Worm (Caenorhabditis elegans) whole organism, midembryonic: ENCODE data around the gene C02B10.4.
"Not testable (repeated sequence)": the region's sequence is repeated elsewhere in the genome, so short reads cannot be mapped to it uniquely, and the experiment has no call there.

Source experiments
- T22C8.4 ChIP-seq: fragments of 200-800 bp; sonication (Bioruptor generic); IDR thresholded peaks from 2 replicates; pipeline ENCODE4 v1.3.6; 2022; ENCODE audit warnings: missing genetic modification characterization, missing compliant biosample characterization
- cog-1 ChIP-seq: sonication (generic microtip); optimal IDR thresholded peaks from 2 replicates; lab custom pipeline; 2016; ENCODE audit warnings: missing genetic modification characterization, missing compliant biosample characterization
- flt-1 ChIP-seq: fragments of 200-800 bp; sonication (Bioruptor generic); IDR thresholded peaks from 2 replicates; pipeline ENCODE4 v1.3.6; 2022; ENCODE audit warnings: missing genetic modification characterization, missing compliant biosample characterization
- klf-2 ChIP-seq: fragments of 200-800 bp; sonication (Bioruptor generic); conservative IDR thresholded peaks from 2 replicates; pipeline ENCODE4 v1.3.6; 2022; ENCODE audit warnings: missing genetic modification reagents, missing genetic modification characterization, missing compliant biosample characterization
- med-1 ChIP-seq: sonication (generic microtip); optimal IDR thresholded peaks from 2 replicates; lab custom pipeline; 2017; ENCODE audit warnings: missing genetic modification characterization, mild to moderate bottlenecking, missing compliant biosample characterization, antibody characterized with exemption, missing genetic modification reagents; ENCODE audit not compliant: insufficient read depth
- ref-1 ChIP-seq: fragments of 200-800 bp; sonication (Bioruptor generic); conservative IDR thresholded peaks from 2 replicates; pipeline ENCODE4 v1.3.6; 2022; ENCODE audit warnings: missing genetic modification reagents, missing genetic modification characterization, missing compliant biosample characterization
- tab-1 ChIP-seq: fragments of 200-800 bp; sonication (Bioruptor generic); IDR thresholded peaks from 2 replicates; pipeline ENCODE4 v1.3.6; 2022; ENCODE audit warnings: missing genetic modification characterization, missing compliant biosample characterization
- ztf-23 ChIP-seq: fragments of 200-800 bp; sonication (Bioruptor generic); IDR thresholded peaks from 2 replicates; pipeline ENCODE4 v1.3.6; 2022; ENCODE audit warnings: missing genetic modification reagents, missing genetic modification characterization, missing compliant biosample characterization
- ztf-29 ChIP-seq: fragments of 200-800 bp; sonication (Bioruptor generic); IDR thresholded peaks from 2 replicates; pipeline ENCODE4 v1.3.6; 2022; ENCODE audit warnings: missing genetic modification reagents, missing genetic modification characterization, missing compliant biosample characterization

Gene C02B10.4

ce11 chrIV:5068541-5068940, 22.8 kb upstream of the C02B10.4 start, which contains the start of the genes R13H9.6 and rmd-6:
R13H9.6 (minus strand) TSS chrIV:5068641.
rmd-6 (plus strand) TSS chrIV:5068845.
- not testable (repeated sequence) for TF ChIP-seq cog-1 (tag; lab: Kevin White, UChicago); ztf-29 (GFP tag; lab: Robert Waterston, UW); tab-1 (GFP tag; lab: Robert Waterston, UW)

ce11 chrIV:5070593-5070992, 20.8 kb upstream of the C02B10.4 start, which contains the start of gene C02B10.6:
C02B10.6 (plus strand) TSS chrIV:5070893.
- TF ChIP-seq ztf-23; ztf-29 (GFP tag; lab: Robert Waterston, UW); ref-1: not testable (repeated sequence)

DNA sequence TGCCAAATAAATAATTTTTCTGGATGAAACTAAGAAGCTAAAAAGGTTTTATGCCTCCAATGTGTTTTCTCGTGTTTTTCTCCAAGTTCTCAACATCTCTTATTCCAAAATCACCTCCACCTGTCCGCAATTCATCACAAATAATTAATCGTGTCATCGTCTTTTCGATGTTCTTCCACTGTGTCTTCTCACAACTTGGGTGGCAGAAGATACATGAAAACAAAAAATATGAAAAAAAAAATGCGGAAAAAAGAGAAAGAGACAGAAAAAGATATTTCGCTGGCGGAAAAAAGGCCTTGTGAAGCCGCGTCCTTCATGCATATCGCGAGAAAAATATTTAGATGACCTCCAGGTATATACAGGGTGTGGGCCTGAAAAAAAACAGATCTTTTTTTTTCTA, 17.6 kb upstream of the C02B10.4 start:
- no peak for TF ChIP-seq T22C8.4 (GFP tag; lab: Robert Waterston, UW)
- no peak for TF ChIP-seq med-1
- no peak for TF ChIP-seq ztf-23
- no peak for TF ChIP-seq klf-2
- no peak for TF ChIP-seq ztf-29 (GFP tag; lab: Robert Waterston, UW)
- TF ChIP-seq flt-1 (GFP tag; lab: Robert Waterston, UW): no peak
- no peak for TF ChIP-seq tab-1 (GFP tag; lab: Robert Waterston, UW)
- no peak for TF ChIP-seq cog-1 (tag; lab: Kevin White, UChicago)
- no peak for TF ChIP-seq ref-1

DNA sequence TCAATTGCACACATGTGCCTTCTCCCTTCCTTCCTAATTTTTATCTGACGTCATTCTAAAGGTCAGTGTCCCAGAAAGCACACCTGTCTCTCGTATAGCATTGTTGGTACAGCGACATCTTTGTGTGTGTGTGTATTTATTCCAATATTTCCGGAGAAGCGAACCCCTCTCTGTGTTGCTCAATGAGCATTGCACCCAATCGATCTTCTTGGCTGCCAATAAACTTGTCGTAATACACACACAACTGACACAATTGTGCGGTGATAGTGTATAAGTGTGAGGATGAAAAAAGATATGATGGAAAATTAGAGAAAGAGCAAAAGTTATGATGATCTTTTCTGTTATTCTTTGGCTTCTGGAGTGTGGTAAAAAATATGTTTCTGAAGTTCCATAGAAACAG, 14.8 kb upstream of the C02B10.4 start:
- TF ChIP-seq ztf-23 (no peak), klf-2 (no peak), T22C8.4 (GFP tag; lab: Robert Waterston, UW) (no peak), med-1 (no peak), tab-1 (GFP tag; lab: Robert Waterston, UW) (no peak), ref-1 (no peak), cog-1 (tag; lab: Kevin White, UChicago) (no peak), ztf-29 (GFP tag; lab: Robert Waterston, UW) (no peak), flt-1 (GFP tag; lab: Robert Waterston, UW) (no peak)

- TF ChIP-seq tab-1 (GFP tag; lab: Robert Waterston, UW) (0 out of 2 replicates have a peak, but pooled peaks have one; percentile 22), klf-2 (no peak)
Observed at ce11 chrIV:5077918-5078317, 13.5 kb upstream of the C02B10.4 start.

ce11 chrIV:5078846-5079245, 12.5 kb upstream of the C02B10.4 start:
- TF ChIP-seq klf-2 (no peak), flt-1 (GFP tag; lab: Robert Waterston, UW) (no peak), cog-1 (tag; lab: Kevin White, UChicago) (peak; percentile 2), tab-1 (GFP tag; lab: Robert Waterston, UW) (no peak)

- TF ChIP-seq ztf-29 (GFP tag; lab: Robert Waterston, UW) (no peak), cog-1 (tag; lab: Kevin White, UChicago) (no peak), ztf-23 (no peak), klf-2 (no peak), tab-1 (GFP tag; lab: Robert Waterston, UW) (no peak), ref-1 (no peak), T22C8.4 (GFP tag; lab: Robert Waterston, UW) (no peak), flt-1 (GFP tag; lab: Robert Waterston, UW) (no peak), med-1 (no peak)
Observed at ce11 chrIV:5081122-5081521, 10.3 kb upstream of the C02B10.4 start.

DNA sequence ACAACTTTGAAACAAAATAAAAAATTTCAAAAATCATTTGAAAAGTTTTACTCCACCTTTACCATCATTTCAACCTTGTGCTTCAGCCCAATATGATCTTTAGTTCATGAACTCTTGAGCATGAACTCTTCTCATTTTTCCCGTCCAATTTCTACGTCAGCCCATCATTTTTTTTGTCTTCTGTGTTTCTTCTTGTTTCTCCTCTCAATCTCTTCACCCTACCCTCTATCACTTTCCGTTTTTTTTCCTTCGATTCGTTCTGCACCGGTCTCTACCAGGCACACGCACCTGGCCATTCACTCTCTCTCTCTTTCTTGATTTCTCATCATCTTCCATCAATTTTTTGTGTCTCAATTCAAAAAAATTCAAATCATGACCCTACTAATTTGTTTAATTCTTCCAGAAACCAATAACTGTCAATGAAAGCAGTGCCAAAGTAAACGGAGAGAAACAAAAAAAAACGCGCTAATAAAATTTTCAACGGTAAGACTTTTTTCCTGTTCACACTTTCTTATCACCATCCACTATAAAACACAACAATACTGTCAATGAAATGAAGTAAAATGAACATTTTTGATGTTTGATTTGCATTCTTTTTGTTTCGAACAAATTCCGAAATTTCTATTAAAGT, 8.4 kb upstream of the C02B10.4 start, which contains the start of gene pygo-1:
pygo-1 (plus strand) TSS at position 404 of the 631 bp plus-strand sequence.
- TF ChIP-seq T22C8.4 (GFP tag; lab: Robert Waterston, UW) (no peak), tab-1 (GFP tag; lab: Robert Waterston, UW) (no peak), cog-1 (tag; lab: Kevin White, UChicago) (no peak), klf-2 (no peak), flt-1 (GFP tag; lab: Robert Waterston, UW) (no peak), ref-1 (no peak), med-1 (no peak), ztf-23 (no peak), ztf-29 (GFP tag; lab: Robert Waterston, UW) (no peak)

DNA sequence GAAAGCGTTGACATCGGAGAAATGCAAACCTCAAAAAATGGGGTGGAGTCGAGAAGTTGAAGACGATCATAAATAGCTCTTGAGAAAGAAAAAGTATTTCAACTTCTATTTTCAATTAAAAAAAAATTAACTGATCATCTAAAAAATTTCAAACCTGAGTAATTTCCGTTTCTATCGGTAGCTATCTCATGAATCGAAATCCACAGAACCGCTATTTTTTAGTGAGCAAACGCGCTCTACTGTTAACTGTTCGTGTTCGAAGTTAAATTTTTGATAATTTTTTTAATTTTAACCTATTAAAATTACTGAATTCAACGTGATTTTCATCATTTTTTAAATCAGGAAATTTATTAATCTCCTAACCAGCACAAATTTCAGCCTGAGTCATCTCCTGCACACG, 7.6 kb upstream of the C02B10.4 start:
- TF ChIP-seq cog-1 (tag; lab: Kevin White, UChicago) (no peak), klf-2 (no peak), med-1 (no peak), tab-1 (GFP tag; lab: Robert Waterston, UW) (no peak), ztf-23 (no peak), ztf-29 (GFP tag; lab: Robert Waterston, UW) (no peak), T22C8.4 (GFP tag; lab: Robert Waterston, UW) (no peak), ref-1 (no peak), flt-1 (GFP tag; lab: Robert Waterston, UW) (no peak)

- peak; percentile 15; the same call in 1 of the 2 replicates for TF ChIP-seq flt-1 (GFP tag; lab: Robert Waterston, UW)
- no peak for TF ChIP-seq tab-1 (GFP tag; lab: Robert Waterston, UW)
Observed at ce11 chrIV:5085782-5086181, 5.6 kb upstream of the C02B10.4 start.
